Worm (Caenorhabditis elegans) whole organism, L4 larva: ENCODE measurements around the gene ent-3.

Source experiments
- T26A8.4 ChIP-seq: fragments of 200-800 bp; sonication (Bioruptor generic); IDR thresholded peaks from 2 replicates; pipeline ENCODE4 v1.3.6; 2022; ENCODE audit warnings: missing genetic modification characterization, missing compliant biosample characterization
- aha-1 ChIP-seq: fragments of 150-350 bp; peaks from one replicate; lab custom pipeline; 2014; ENCODE audit warnings: missing biosample characterization, missing genetic modification characterization
- ceh-44 ChIP-seq: fragments of 200-800 bp; sonication (Bioruptor generic); IDR thresholded peaks from 2 replicates; pipeline ENCODE4 v1.3.6; 2022; ENCODE audit warnings: missing genetic modification reagents, missing genetic modification characterization, missing compliant biosample characterization
- daf-12 ChIP-seq: fragments of 150-350 bp; optimal IDR thresholded peaks from 2 replicates; lab custom pipeline; 2014; ENCODE audit warnings: missing biosample characterization, missing genetic modification reagents, missing genetic modification characterization
- daf-16 ChIP-seq, 3 experiments: sonication (generic microtip); optimal IDR thresholded peaks; 2 replicates each; lab custom pipeline; 2016 to 2017; ENCODE audit warnings: missing genetic modification characterization in 3 of 3, missing genetic modification reagents in 3 of 3, mild to moderate bottlenecking in 2 of 3, missing compliant biosample characterization in 2 of 3, missing biosample characterization in 1 of 3, moderate library complexity in 1 of 3
- egl-27 ChIP-seq: sonication (generic microtip); optimal IDR thresholded peaks from 3 replicates; lab custom pipeline; 2017; ENCODE audit warnings: missing biosample characterization, missing genetic modification reagents, missing genetic modification characterization
- unc-130 ChIP-seq: sonication (generic microtip); optimal IDR thresholded peaks from 2 replicates; lab custom pipeline; 2016; ENCODE audit warnings: missing genetic modification reagents, missing genetic modification characterization, missing compliant biosample characterization

ent-3 gene

ce11 chrV:14185438-14185837 is 50.4 kb downstream of the ent-3 start, which contains the start of the genes trm-1 and ints-2 (continued):
- no peak for TF ChIP-seq daf-16 (GFP tag; optimal IDR thresholded peaks at IDR 0.05; lab: Kevin White, UChicago)
- TF ChIP-seq daf-16 (tag; optimal IDR thresholded peaks at IDR 0.05; lab: Kevin White, UChicago): no peak
- no peak for TF ChIP-seq T26A8.4 (GFP tag; lab: Robert Waterston, UW)
- no peak for TF ChIP-seq unc-130 (GFP tag; lab: Kevin White, UChicago)
- no peak for TF ChIP-seq egl-27 (tag; lab: Kevin White, UChicago)
- no peak for TF ChIP-seq daf-12 (tag; lab: Kevin White, UChicago)

ce11 chrV:14182860-14183259 is 53.0 kb downstream of the ent-3 start, which contains the start of gene cest-2.3:
TSS of gene cest-2.3 (minus strand) at chrV:14182960.
- peak; percentile 3 for TF ChIP-seq aha-1 (tag; lab: Kevin White, UChicago)
- TF ChIP-seq ceh-44: no peak
- TF ChIP-seq, all 104 proteins: peak for 1
